Fruit fly (Drosophila melanogaster): Measurements from ENCODE around the gene CG15042.

Gene CG15042

DNA sequence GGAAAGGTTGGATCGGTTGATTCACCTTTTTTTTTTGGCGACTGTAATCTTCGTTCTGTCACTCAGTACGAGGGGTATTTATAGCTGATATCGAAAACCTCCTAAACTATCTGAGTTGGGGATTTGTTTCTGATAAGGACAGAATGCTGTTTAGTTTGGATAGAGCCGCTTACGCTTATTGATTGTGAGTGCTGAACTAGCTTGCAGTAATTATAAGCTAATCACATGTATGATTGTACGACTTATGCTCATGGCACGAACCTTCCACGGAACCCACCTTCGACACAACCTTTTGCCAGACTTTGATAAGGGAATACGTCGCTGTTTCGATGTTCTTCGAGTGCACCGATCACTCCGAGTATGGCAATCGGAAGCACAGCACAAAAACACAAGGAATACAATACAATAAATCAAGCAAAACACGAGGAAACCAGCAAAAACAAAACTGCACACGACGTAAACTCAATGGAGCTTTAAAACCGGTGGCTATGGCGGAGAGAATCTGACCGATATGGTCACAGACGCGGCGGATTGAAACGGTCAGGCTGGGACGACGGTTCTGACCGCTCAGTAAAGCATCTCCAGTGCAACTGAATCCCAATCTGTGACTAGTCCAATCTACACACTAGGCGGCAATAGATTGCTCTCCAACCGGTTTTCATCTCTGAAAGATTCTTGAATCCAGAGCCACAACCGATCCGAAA, 41.6 kb downstream of the CG15042 start, which contains the start of gene psh (continued):
- TF ChIP-seq Met (GFP tag; optimal IDR thresholded peaks at IDR 0.05) (no peak), CG34406 (GFP tag; optimal IDR thresholded peaks at IDR 0.05) (peak; percentile 2), Sox15 (GFP tag; optimal IDR thresholded peaks at IDR 0.05) (no peak), Eip78C (GFP tag) (no peak), Sox14 (GFP tag; optimal IDR thresholded peaks at IDR 0.05) (no peak), lz (GFP tag; optimal IDR thresholded peaks at IDR 0.05) (no peak), CG3919 (GFP tag; optimal IDR thresholded peaks at IDR 0.05) (no peak), fd59A (GFP tag; optimal IDR thresholded peaks at IDR 0.05) (no peak), vri (GFP tag; optimal IDR thresholded peaks at IDR 0.05) (no peak), CG8632 (GFP tag; optimal IDR thresholded peaks at IDR 0.05) (no peak), Blimp-1 (GFP tag; optimal IDR thresholded peaks at IDR 0.05) (no peak), Ets21C (GFP tag; optimal IDR thresholded peaks at IDR 0.05) (no peak), CG3032 (tag; optimal IDR thresholded peaks at IDR 0.05) (no peak)

DNA sequence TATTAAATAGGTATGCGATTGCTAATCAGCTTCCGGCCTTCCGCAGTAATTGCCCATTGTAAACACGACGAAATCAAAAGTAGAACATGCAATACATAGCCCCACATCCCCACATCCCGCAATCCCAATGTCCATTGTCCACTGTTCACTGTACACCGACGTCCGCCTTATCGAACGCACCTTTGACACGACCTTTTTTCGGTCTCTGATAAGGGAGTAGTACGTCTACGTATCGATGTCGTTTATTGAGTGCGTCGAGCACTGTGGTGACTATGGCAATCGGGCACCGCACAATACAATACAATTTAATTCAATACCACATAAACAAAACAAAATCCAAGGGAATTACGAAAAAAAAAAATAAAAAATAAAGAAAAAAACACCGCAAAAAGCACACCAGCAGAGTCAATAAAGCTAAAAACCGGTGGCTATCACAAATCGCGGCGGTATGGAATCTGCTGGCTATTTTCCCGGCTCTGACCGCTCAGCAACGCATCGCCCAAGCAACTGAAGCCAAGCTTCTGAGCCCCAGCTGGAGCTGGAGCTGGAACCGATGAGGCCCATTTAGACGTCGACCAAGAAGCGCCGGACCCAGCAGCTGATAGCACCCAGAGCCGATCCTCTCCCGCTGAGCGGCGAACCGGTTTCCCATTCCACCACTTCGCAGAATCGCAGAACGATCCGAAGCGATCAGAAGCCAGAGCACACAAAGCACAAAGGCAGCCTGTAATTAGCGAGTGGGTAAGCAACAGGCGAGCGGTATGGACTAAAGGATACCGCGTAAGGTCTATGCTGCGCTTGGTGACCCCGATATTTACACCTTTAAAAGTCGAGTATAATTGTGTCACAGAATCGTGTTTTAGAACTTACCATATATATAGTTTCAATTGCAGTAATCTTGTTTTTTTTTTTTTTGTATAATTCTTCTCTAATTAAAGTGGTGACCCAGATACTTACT, 44.5 kb downstream of the CG15042 start, which contains the start of gene Hayan:
Gene Hayan (minus strand): TSS at position 512 of the 958 bp plus-strand sequence.
- TF ChIP-seq ss (GFP tag; optimal IDR thresholded peaks at IDR 0.05), result peak; percentile 56 to 75
- TF ChIP-seq dsx (GFP tag; optimal IDR thresholded peaks at IDR 0.05; ENCODE audit: poor library complexity, severe bottlenecking), result peak; percentile 14
- peak; percentile 38 for TF ChIP-seq pdm3 (GFP tag; optimal IDR thresholded peaks at IDR 0.05)
- TF ChIP-seq OdsH (GFP tag; optimal IDR thresholded peaks at IDR 0.05), result peak; percentile 6
- peak; percentile 77 for TF ChIP-seq CG9139 (GFP tag; optimal IDR thresholded peaks at IDR 0.05)
- peak; percentile 51 for TF ChIP-seq CG6276 (GFP tag; optimal IDR thresholded peaks at IDR 0.05)
- no peak for TF ChIP-seq Blimp-1 (GFP tag; optimal IDR thresholded peaks at IDR 0.05)
- TF ChIP-seq CG11294 (GFP tag; IDR thresholded peaks at IDR 0.05), result no peak
- no peak for TF ChIP-seq dac (GFP tag; optimal IDR thresholded peaks at IDR 0.05)
- peak; percentile 17 for TF ChIP-seq CG34406 (GFP tag; optimal IDR thresholded peaks at IDR 0.05)
- peak; percentile 44 for TF ChIP-seq net (GFP tag; optimal IDR thresholded peaks at IDR 0.05)
- no peak for TF ChIP-seq CG11902 (GFP tag; optimal IDR thresholded peaks at IDR 0.05)
- TF ChIP-seq CG6808 (GFP tag; optimal IDR thresholded peaks at IDR 0.05), result peak; percentile 85
- no peak for TF ChIP-seq CG3919 (GFP tag; optimal IDR thresholded peaks at IDR 0.05)
- TF ChIP-seq CG1621 (tag; optimal IDR thresholded peaks at IDR 0.05), result peak; percentile 93
- TF ChIP-seq Sox102F (GFP tag; optimal IDR thresholded peaks at IDR 0.05), result peak; percentile 46
- peak; percentile 24 for TF ChIP-seq Ets96B (tag; optimal IDR thresholded peaks at IDR 0.05)
- TF ChIP-seq fd85E (GFP tag; optimal IDR thresholded peaks at IDR 0.05), result no peak
- TF ChIP-seq CG16779 (tag; optimal IDR thresholded peaks at IDR 0.05), result peak; percentile 63
- peak; percentile 17 for TF ChIP-seq Smox (GFP tag; optimal IDR thresholded peaks at IDR 0.05)
- TF ChIP-seq CG8119 (GFP tag; IDR thresholded peaks at IDR 0.05), result peak; percentile 41; the same call in 1 of the 3 replicates
- TF ChIP-seq CG6792 (GFP tag; optimal IDR thresholded peaks at IDR 0.05), result peak; percentile 6
- peak; percentile 63; the same call in 2 of the 3 replicates for TF ChIP-seq CG6163 (GFP tag; IDR thresholded peaks at IDR 0.05)
- peak; percentile 18 for TF ChIP-seq topi (GFP tag; optimal IDR thresholded peaks at IDR 0.05)
- TF ChIP-seq CG32006 (GFP tag; optimal IDR thresholded peaks at IDR 0.05), result no peak
- peak; percentile 27 for TF ChIP-seq Eip75B (GFP tag; optimal IDR thresholded peaks at IDR 0.05)
- TF ChIP-seq CG8632 (GFP tag; optimal IDR thresholded peaks at IDR 0.05), result no peak
- no peak for TF ChIP-seq Hr39 (GFP tag; optimal IDR thresholded peaks at IDR 0.05)
- TF ChIP-seq Gug (GFP tag; IDR thresholded peaks at IDR 0.05), result no peak
- TF ChIP-seq CG6854 (GFP tag; optimal IDR thresholded peaks at IDR 0.05), result peak; percentile 88
- no peak for TF ChIP-seq Ets21C (GFP tag; optimal IDR thresholded peaks at IDR 0.05)
- TF ChIP-seq Eip78C (GFP tag), result peak; percentile 64
- TF ChIP-seq spab (GFP tag; optimal IDR thresholded peaks at IDR 0.05), result peak; percentile 29
- no peak for TF ChIP-seq CG4318 (GFP tag; optimal IDR thresholded peaks at IDR 0.05)
- peak; percentile 53 for TF ChIP-seq vri (GFP tag; optimal IDR thresholded peaks at IDR 0.05)
- no peak for TF ChIP-seq achi (GFP tag; optimal IDR thresholded peaks at IDR 0.05)
- TF ChIP-seq esn (GFP tag; optimal IDR thresholded peaks at IDR 0.05), result peak; percentile 21
- TF ChIP-seq eg (GFP tag; IDR thresholded peaks at IDR 0.05), result peak; percentile 41; the same call in 1 of the 3 replicates
- TF ChIP-seq CG3032 (tag; optimal IDR thresholded peaks at IDR 0.05), result peak; percentile 20
- peak; percentile 23 for TF ChIP-seq Sox14 (GFP tag; optimal IDR thresholded peaks at IDR 0.05)
- TF ChIP-seq CG10669 (GFP tag; optimal IDR thresholded peaks at IDR 0.05), result peak; percentile 16
